Worm (Caenorhabditis elegans) whole organism, L1 larva: ENCODE data around the gene Y40H7A.4.

Source experiments
- ces-1 ChIP-seq: fragments of 150-350 bp; optimal IDR thresholded peaks from 2 replicates; lab custom pipeline; 2014; ENCODE audit warnings: missing biosample characterization, missing genetic modification reagents, missing genetic modification characterization
- lin-15B ChIP-seq: fragments of 150-350 bp; sonication (generic microtip); optimal IDR thresholded peaks from 3 replicates; lab custom pipeline; 2014; ENCODE audit warnings: missing biosample characterization, missing genetic modification characterization
- unc-86 ChIP-seq: sonication (generic microtip); optimal IDR thresholded peaks from 2 replicates; lab custom pipeline; 2016; ENCODE audit warnings: missing genetic modification characterization, missing compliant biosample characterization
- zag-1 ChIP-seq: fragments of 150-350 bp; optimal IDR thresholded peaks from 2 replicates; lab custom pipeline; 2014; ENCODE audit warnings: missing biosample characterization, missing genetic modification characterization

DNA sequence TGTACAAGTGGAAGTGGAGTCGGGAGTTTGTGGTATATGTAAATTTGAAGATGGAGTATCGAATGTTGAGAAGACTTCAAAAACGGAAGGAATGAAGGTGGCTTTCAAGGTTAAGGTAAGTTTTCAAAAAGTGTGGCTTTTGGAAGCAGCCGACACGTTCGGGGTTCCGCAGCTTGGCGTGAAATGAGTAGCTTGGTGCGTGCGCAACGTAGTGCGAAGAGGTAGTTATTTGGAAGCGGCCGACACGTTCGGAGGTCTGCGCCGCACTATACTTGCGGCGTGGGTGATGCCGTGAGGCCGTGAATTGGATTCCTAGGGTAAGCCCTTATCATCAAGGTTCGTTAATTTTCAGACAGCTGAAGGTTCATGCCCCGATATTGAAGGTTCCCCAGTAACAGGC lies 54.6 kb downstream of the Y40H7A.4 start, which contains the start of gene clec-189:
- TF ChIP-seq lin-15B (tag; lab: Kevin White, UChicago) (no peak), zag-1 (tag; lab: Kevin White, UChicago) (no peak), unc-86 (tag; lab: Kevin White, UChicago) (no peak), ces-1 (no peak)
